Fruit fly (Drosophila melanogaster) whole organism, embryonic: Measurements from ENCODE around the gene CG17786.

ENCODE experiments used
- CG1024 ChIP-seq: fragments of 200-800 bp; sonication (Bioruptor generic); IDR thresholded peaks from 2 replicates; pipeline ENCODE4 v1.3.6; 2022; ENCODE audit warnings: missing biosample characterization, missing genetic modification characterization
- CG10431 ChIP-seq: fragments of 200-800 bp; sonication (Bioruptor generic); optimal IDR thresholded peaks from 3 replicates; lab custom pipeline; 2018; ENCODE audit warnings: missing biosample characterization, mild to moderate bottlenecking, missing genetic modification characterization
- CG11085 ChIP-seq: fragments of 200-800 bp; sonication (Bioruptor generic); IDR thresholded peaks from 2 replicates; pipeline ENCODE4 v1.3.6; 2022; ENCODE audit warnings: missing biosample characterization, missing genetic modification characterization
- CG11504 ChIP-seq: fragments of 200-800 bp; sonication (Bioruptor generic); optimal IDR thresholded peaks from 3 replicates; lab custom pipeline; 2019; ENCODE audit warnings: missing biosample characterization, mild to moderate bottlenecking, missing genetic modification characterization, moderate library complexity
- CG12942 ChIP-seq: fragments of 200-800 bp; sonication (Bioruptor generic); optimal IDR thresholded peaks from 3 replicates; lab custom pipeline; 2016; ENCODE audit warnings: missing biosample characterization, missing genetic modification characterization
- CG13775 ChIP-seq: fragments of 200-800 bp; sonication (Bioruptor generic); optimal IDR thresholded peaks from 3 replicates; lab custom pipeline; 2017; ENCODE audit warnings: missing biosample characterization, mild to moderate bottlenecking, missing genetic modification characterization
- CG15269 ChIP-seq: fragments of 200-800 bp; sonication (Bioruptor generic); optimal IDR thresholded peaks from 2 replicates; lab custom pipeline; 2018; ENCODE audit warnings: missing biosample characterization, mild to moderate bottlenecking, missing genetic modification characterization, moderate library complexity
- CG15514 ChIP-seq: fragments of 200-800 bp; sonication (Bioruptor generic); optimal IDR thresholded peaks from 3 replicates; lab custom pipeline; 2017; ENCODE audit warnings: missing biosample characterization, missing genetic modification characterization, mild to moderate bottlenecking, moderate library complexity, missing genetic modification reagents
- CG16815 ChIP-seq: fragments of 200-800 bp; sonication (Bioruptor generic); optimal IDR thresholded peaks from 3 replicates; lab custom pipeline; 2017; ENCODE audit warnings: missing biosample characterization, mild to moderate bottlenecking, missing genetic modification characterization
- CG17359 ChIP-seq: fragments of 200-800 bp; sonication (Bioruptor generic); optimal IDR thresholded peaks from 3 replicates; lab custom pipeline; 2018; ENCODE audit warnings: missing biosample characterization, mild to moderate bottlenecking, missing genetic modification characterization, moderate library complexity
- CG18619 ChIP-seq: fragments of 200-800 bp; sonication (Bioruptor generic); optimal IDR thresholded peaks from 3 replicates; lab custom pipeline; 2017; ENCODE audit warnings: missing biosample characterization, mild to moderate bottlenecking, missing genetic modification characterization
- CG2129 ChIP-seq: fragments of 200-800 bp; sonication (Bioruptor generic); IDR thresholded peaks from 2 replicates; pipeline ENCODE4 v1.3.6; 2022; ENCODE audit warnings: missing biosample characterization, missing genetic modification characterization; ENCODE audit not compliant: partially characterized antibody
- CG30403 ChIP-seq: fragments of 200-800 bp; sonication (Bioruptor generic); optimal IDR thresholded peaks from 3 replicates; lab custom pipeline; 2016; ENCODE audit warnings: missing biosample characterization, missing genetic modification characterization
- CG30431 ChIP-seq: fragments of 200-800 bp; sonication (Bioruptor generic); optimal IDR thresholded peaks from 2 replicates; lab custom pipeline; 2017; ENCODE audit warnings: missing biosample characterization, missing genetic modification characterization
- CG31224 ChIP-seq: fragments of 200-800 bp; sonication (Bioruptor generic); IDR thresholded peaks from 2 replicates; pipeline ENCODE4 v1.3.6; 2022; ENCODE audit warnings: missing biosample characterization, missing genetic modification characterization
- CG31441 ChIP-seq: fragments of 200-800 bp; sonication (Bioruptor generic); IDR thresholded peaks from 2 replicates; pipeline ENCODE4 v1.3.6; 2022; ENCODE audit warnings: missing biosample characterization, missing genetic modification characterization
- CG3838 ChIP-seq: fragments of 200-800 bp; sonication (Bioruptor generic); optimal IDR thresholded peaks from 3 replicates; lab custom pipeline; 2016; ENCODE audit warnings: missing biosample characterization, missing genetic modification characterization
- CG3995 ChIP-seq: fragments of 200-800 bp; sonication (Bioruptor generic); optimal IDR thresholded peaks from 3 replicates; lab custom pipeline; 2016; ENCODE audit warnings: missing biosample characterization, missing genetic modification characterization
- CG4282 ChIP-seq: fragments of 200-800 bp; sonication (Bioruptor generic); optimal IDR thresholded peaks from 2 replicates; lab custom pipeline; 2016; ENCODE audit warnings: missing biosample characterization, missing genetic modification characterization
- CG6683 ChIP-seq: fragments of 200-800 bp; sonication (Bioruptor generic); optimal IDR thresholded peaks from 2 replicates; lab custom pipeline; 2017; ENCODE audit warnings: missing biosample characterization, mild to moderate bottlenecking, missing genetic modification characterization, missing genetic modification reagents
- CG6854 ChIP-seq: fragments of 200-800 bp; sonication (Bioruptor generic); optimal IDR thresholded peaks from 3 replicates; lab custom pipeline; 2017; ENCODE audit warnings: missing biosample characterization, mild to moderate bottlenecking, missing genetic modification characterization
- CG7357 ChIP-seq: fragments of 200-800 bp; sonication (Bioruptor generic); IDR thresholded peaks from 3 replicates; pipeline ENCODE4 v1.3.6; 2022; ENCODE audit warnings: missing biosample characterization, missing genetic modification characterization
- CG7372 ChIP-seq: fragments of 200-800 bp; sonication (Bioruptor generic); IDR thresholded peaks from 2 replicates; pipeline ENCODE4 v1.3.6; 2022; ENCODE audit warnings: missing biosample characterization, missing genetic modification characterization
- CG7963 ChIP-seq: fragments of 200-800 bp; sonication (Bioruptor generic); IDR thresholded peaks from 3 replicates; pipeline ENCODE4 v1.3.6; 2022; ENCODE audit warnings: missing biosample characterization, missing genetic modification characterization; ENCODE audit not compliant: partially characterized antibody
- CG8924 ChIP-seq: fragments of 200-800 bp; optimal IDR thresholded peaks from 3 replicates; lab custom pipeline; 2019; ENCODE audit warnings: missing biosample characterization, mild to moderate bottlenecking, missing genetic modification characterization, moderate library complexity
- CG9727 ChIP-seq: fragments of 200-800 bp; sonication (Bioruptor generic); optimal IDR thresholded peaks from 3 replicates; lab custom pipeline; 2017; ENCODE audit warnings: missing biosample characterization, mild to moderate bottlenecking, missing genetic modification characterization
- D19B ChIP-seq: fragments of 200-800 bp; sonication (Bioruptor generic); optimal IDR thresholded peaks from 2 replicates; lab custom pipeline; 2017; ENCODE audit warnings: missing biosample characterization, mild to moderate bottlenecking, missing genetic modification characterization
- Dip2 ChIP-seq: fragments of 200-800 bp; sonication (Bioruptor generic); IDR thresholded peaks from 2 replicates; pipeline ENCODE4 v1.3.6; 2022; ENCODE audit warnings: missing biosample characterization, missing genetic modification characterization
- Doc2 ChIP-seq: fragments of 200-800 bp; sonication (Bioruptor generic); IDR thresholded peaks from 2 replicates; pipeline ENCODE4 v1.3.6; 2022; ENCODE audit warnings: missing biosample characterization, missing genetic modification characterization
- HHEX ChIP-seq: fragments of 200-800 bp; sonication (Bioruptor generic); optimal IDR thresholded peaks from 3 replicates; lab custom pipeline; 2017; ENCODE audit warnings: missing biosample characterization, mild to moderate bottlenecking, missing genetic modification characterization, missing genetic modification reagents
- Hr3 ChIP-seq: fragments of 200-800 bp; sonication (Bioruptor generic); optimal IDR thresholded peaks from 3 replicates; lab custom pipeline; 2016; ENCODE audit warnings: missing biosample characterization, missing genetic modification characterization
- Med ChIP-seq: fragments of 200-800 bp; sonication (Bioruptor generic); peaks from one replicate; lab custom pipeline; 2016; ENCODE audit warnings: missing biosample characterization, missing genetic modification characterization, mild to moderate bottlenecking, inconsistent platforms, moderate library complexity
- Sox100B ChIP-seq: fragments of 200-800 bp; sonication (Bioruptor generic); optimal IDR thresholded peaks from 3 replicates; lab custom pipeline; 2018; ENCODE audit warnings: missing biosample characterization, mild to moderate bottlenecking, missing genetic modification characterization
- Xbp1 ChIP-seq: fragments of 200-800 bp; sonication (Bioruptor generic); optimal IDR thresholded peaks from 3 replicates; lab custom pipeline; 2016; ENCODE audit warnings: missing biosample characterization, mild to moderate bottlenecking, missing genetic modification characterization
- Xrp1 ChIP-seq: fragments of 200-800 bp; sonication (Bioruptor generic); IDR thresholded peaks from 2 replicates; pipeline ENCODE4 v1.3.6; 2022; ENCODE audit warnings: missing biosample characterization, missing genetic modification characterization
- ara ChIP-seq: fragments of 200-800 bp; sonication (Bioruptor generic); IDR thresholded peaks from 2 replicates; pipeline ENCODE4 v1.3.6; 2022; ENCODE audit warnings: missing biosample characterization, missing genetic modification characterization
- az2 ChIP-seq: fragments of 200-800 bp; sonication (Bioruptor generic); optimal IDR thresholded peaks from 3 replicates; lab custom pipeline; 2016; ENCODE audit warnings: missing biosample characterization, missing genetic modification characterization
- btn ChIP-seq: fragments of 200-800 bp; sonication (Bioruptor generic); optimal IDR thresholded peaks from 2 replicates; lab custom pipeline; 2016; ENCODE audit warnings: missing biosample characterization, missing genetic modification characterization
- chm ChIP-seq: fragments of 200-800 bp; sonication (Bioruptor generic); IDR thresholded peaks from 2 replicates; pipeline ENCODE4 v1.3.6; 2022; ENCODE audit warnings: missing biosample characterization, missing genetic modification characterization
- danr ChIP-seq: fragments of 200-800 bp; sonication (Bioruptor generic); IDR thresholded peaks from 2 replicates; pipeline ENCODE4 v1.3.6; 2022; ENCODE audit warnings: missing biosample characterization, missing genetic modification characterization
- dimm ChIP-seq: fragments of 200-800 bp; sonication (Bioruptor generic); IDR thresholded peaks from 2 replicates; pipeline ENCODE4 v1.3.6; 2022; ENCODE audit warnings: missing biosample characterization, missing genetic modification characterization
- gcm ChIP-seq: fragments of 200-800 bp; sonication (Bioruptor generic); optimal IDR thresholded peaks from 2 replicates; lab custom pipeline; 2019; ENCODE audit warnings: missing biosample characterization, mild to moderate bottlenecking, missing genetic modification characterization, moderate library complexity
- insv ChIP-seq, 2 experiments: fragments of 200-800 bp; sonication (Bioruptor generic); optimal IDR thresholded peaks; 3 replicates each; lab custom pipeline; 2016 to 2018; ENCODE audit warnings: missing biosample characterization in 2 of 2, missing genetic modification characterization in 2 of 2
- jing ChIP-seq: fragments of 200-800 bp; sonication (Bioruptor generic); optimal IDR thresholded peaks from 2 replicates; lab custom pipeline; 2018; ENCODE audit warnings: missing biosample characterization, mild to moderate bottlenecking, missing genetic modification characterization
- kah ChIP-seq: fragments of 200-800 bp; sonication (Bioruptor generic); optimal IDR thresholded peaks from 2 replicates; lab custom pipeline; 2018; ENCODE audit warnings: missing biosample characterization, mild to moderate bottlenecking, missing genetic modification characterization
- mam ChIP-seq: fragments of 200-800 bp; sonication (Bioruptor generic); optimal IDR thresholded peaks from 3 replicates; lab custom pipeline; 2016; ENCODE audit warnings: missing biosample characterization, missing genetic modification characterization
- mld ChIP-seq: fragments of 200-800 bp; sonication (Bioruptor generic); IDR thresholded peaks from 3 replicates; pipeline ENCODE4 v1.3.6; 2022; ENCODE audit warnings: missing biosample characterization, missing genetic modification characterization; ENCODE audit not compliant: partially characterized antibody
- psq ChIP-seq: fragments of 200-800 bp; sonication (Bioruptor generic); optimal IDR thresholded peaks from 2 replicates; lab custom pipeline; 2017; ENCODE audit warnings: missing biosample characterization, missing genetic modification characterization
- sna ChIP-seq: fragments of 200-800 bp; sonication (Bioruptor generic); IDR thresholded peaks from 2 replicates; pipeline ENCODE4 v1.3.6; 2022; ENCODE audit warnings: missing biosample characterization, missing genetic modification characterization; ENCODE audit not compliant: partially characterized antibody
- stc ChIP-seq: fragments of 200-800 bp; sonication (Bioruptor generic); IDR thresholded peaks from 2 replicates; pipeline ENCODE4 v1.3.6; 2022; ENCODE audit warnings: missing biosample characterization, missing genetic modification characterization
- tna ChIP-seq: fragments of 200-800 bp; sonication (Bioruptor generic); IDR thresholded peaks from 2 replicates; pipeline ENCODE4 v1.3.6; 2022; ENCODE audit warnings: missing biosample characterization, missing genetic modification characterization; ENCODE audit not compliant: partially characterized antibody
- tup ChIP-seq: fragments of 200-800 bp; sonication (Bioruptor generic); optimal IDR thresholded peaks from 2 replicates; lab custom pipeline; 2016; ENCODE audit warnings: missing biosample characterization, mild to moderate bottlenecking, missing genetic modification characterization, moderate library complexity

The CG17786 gene

dm6 chr3R:24205935-24206334 lies 12.6 kb downstream of the CG17786 start (continued):
- TF ChIP-seq CG4282 (GFP tag; lab: Kevin White, UChicago), result no peak
- no peak for TF ChIP-seq CG7372 (GFP tag; lab: Robert Waterston, UW)
- TF ChIP-seq Med, result peak; percentile 63
- TF ChIP-seq mld (GFP tag; lab: Robert Waterston, UW), result no peak
- no peak for TF ChIP-seq CG15269 (tag; lab: Kevin White, UChicago)
- no peak for TF ChIP-seq insv (GFP tag; optimal IDR thresholded peaks at IDR 0.05; lab: Kevin White, UChicago)
- no peak for TF ChIP-seq Dip2 (GFP tag; lab: Robert Waterston, UW)
- TF ChIP-seq CG30431 (GFP tag; lab: Kevin White, UChicago), result no peak
- TF ChIP-seq az2 (GFP tag; lab: Kevin White, UChicago), result peak; percentile 22
- 0 out of 2 replicates have a peak, but pooled peaks have one; percentile 14 for TF ChIP-seq CG31224 (GFP tag; lab: Robert Waterston, UW)
- TF ChIP-seq Sox100B (GFP tag; lab: Kevin White, UChicago), result peak; percentile 73
- TF ChIP-seq D19B (GFP tag; lab: Kevin White, UChicago), result peak; percentile 77
- no peak for TF ChIP-seq btn (GFP tag; lab: Kevin White, UChicago)
- TF ChIP-seq HHEX (GFP tag; lab: Kevin White, UChicago), result peak; percentile 15
- TF ChIP-seq CG17359 (tag; lab: Kevin White, UChicago), result peak; percentile 23
- TF ChIP-seq CG12942, result no peak
- TF ChIP-seq CG8924 (tag; lab: Kevin White, UChicago), result peak; percentile 12
- no peak for TF ChIP-seq mam (GFP tag; lab: Kevin White, UChicago)
- TF ChIP-seq kah, result no peak
- no peak for TF ChIP-seq CG3838
- TF ChIP-seq CG15514 (GFP tag; lab: Kevin White, UChicago), result no peak
- TF ChIP-seq CG11085 (GFP tag; lab: Robert Waterston, UW), result no peak
- no peak for TF ChIP-seq stc (GFP tag; lab: Robert Waterston, UW)
- no peak for TF ChIP-seq gcm (GFP tag; lab: Kevin White, UChicago)
- TF ChIP-seq Hr3 (GFP tag; lab: Kevin White, UChicago), result peak; percentile 23
- no peak for TF ChIP-seq CG10431 (GFP tag; lab: Kevin White, UChicago)
- no peak for TF ChIP-seq jing (GFP tag; lab: Kevin White, UChicago)
- no peak for TF ChIP-seq Doc2 (GFP tag; lab: Robert Waterston, UW)
- TF ChIP-seq ara (GFP tag; lab: Robert Waterston, UW), result no peak
- no peak for TF ChIP-seq danr (GFP tag; lab: Robert Waterston, UW)
- peak; percentile 63; the same call in 1 of the 2 replicates for TF ChIP-seq CG31441
- peak; percentile 30 for TF ChIP-seq CG30403 (GFP tag; lab: Kevin White, UChicago)
- TF ChIP-seq Xbp1 (GFP tag; lab: Kevin White, UChicago), result peak; percentile 19
- TF ChIP-seq tna (GFP tag; lab: Robert Waterston, UW), result no peak
- TF ChIP-seq psq, result no peak
- no peak for TF ChIP-seq CG1024 (GFP tag; lab: Robert Waterston, UW)
- no peak for TF ChIP-seq CG6683
- TF ChIP-seq sna (GFP tag; lab: Robert Waterston, UW), result no peak
- TF ChIP-seq CG16815 (GFP tag; lab: Kevin White, UChicago), result no peak
- no peak for TF ChIP-seq Xrp1 (GFP tag; lab: Robert Waterston, UW)
- TF ChIP-seq CG11504 (tag; lab: Kevin White, UChicago), result peak; percentile 78
- TF ChIP-seq CG7357 (GFP tag; lab: Robert Waterston, UW), result no peak
- TF ChIP-seq dimm (GFP tag; lab: Robert Waterston, UW), result no peak
- no peak for TF ChIP-seq CG7963
- no peak for TF ChIP-seq CG18619
- TF ChIP-seq CG13775 (GFP tag; lab: Kevin White, UChicago), result no peak
- TF ChIP-seq CG6854, result no peak
- TF ChIP-seq CG9727 (GFP tag; lab: Kevin White, UChicago), result no peak
- TF ChIP-seq CG2129 (GFP tag; lab: Robert Waterston, UW), result no peak
- TF ChIP-seq CG3995 (GFP tag; lab: Kevin White, UChicago), result no peak
- TF ChIP-seq chm (GFP tag; lab: Robert Waterston, UW), result no peak
- no peak for TF ChIP-seq tup (GFP tag; lab: Kevin White, UChicago)
